Worm (Caenorhabditis elegans) whole organism, early embryonic: ENCODE measurements around the gene eef-1B.2.
A peak's percentile ranks its signal among the peaks of the same experiment; 100 is the strongest.
"Not testable (repeated sequence)": the region's sequence is repeated elsewhere in the genome, so short reads cannot be mapped to it uniquely, and the experiment has no call there.

Experiments used
- B0310.2 ChIP-seq: sonication (generic microtip); optimal IDR thresholded peaks from 2 replicates; lab custom pipeline; 2016; ENCODE audit warnings: mild to moderate bottlenecking, missing genetic modification characterization, missing compliant biosample characterization
- F13C5.2 ChIP-seq: sonication (generic microtip); optimal IDR thresholded peaks from 2 replicates; lab custom pipeline; 2017; ENCODE audit warnings: mild to moderate bottlenecking, missing genetic modification characterization, inconsistent platforms, missing compliant biosample characterization
- aly-1 ChIP-seq: sonication (generic microtip); optimal IDR thresholded peaks from 2 replicates; lab custom pipeline; 2016; ENCODE audit warnings: missing genetic modification characterization, missing compliant biosample characterization
- ama-1 ChIP-seq: fragments of 150-350 bp; optimal IDR thresholded peaks from 2 replicates; lab custom pipeline; 2014
- ceh-13 ChIP-seq: fragments of 200-800 bp; sonication (Bioruptor generic); optimal IDR thresholded peaks from 2 replicates; lab custom pipeline; 2018; ENCODE audit warnings: mild to moderate bottlenecking, missing genetic modification characterization, missing compliant biosample characterization
- ceh-36 ChIP-seq: sonication (generic microtip); optimal IDR thresholded peaks from 2 replicates; lab custom pipeline; 2016; ENCODE audit warnings: missing genetic modification characterization, inconsistent platforms, missing compliant biosample characterization
- ets-7 ChIP-seq: sonication (generic microtip); optimal IDR thresholded peaks from 2 replicates; lab custom pipeline; 2016; ENCODE audit warnings: missing genotype, missing genetic modification characterization, missing compliant biosample characterization
- flt-1 ChIP-seq: fragments of 200-800 bp; sonication (Bioruptor generic); IDR thresholded peaks from 2 replicates; pipeline ENCODE4 v1.3.6; 2022; ENCODE audit warnings: missing genetic modification characterization, missing compliant biosample characterization
- hmbx-1 ChIP-seq: sonication (generic microtip); optimal IDR thresholded peaks from 2 replicates; lab custom pipeline; 2016; ENCODE audit warnings: mild to moderate bottlenecking, missing genetic modification characterization, missing compliant biosample characterization
- hmg-4 ChIP-seq: fragments of 200-800 bp; sonication (Bioruptor generic); optimal IDR thresholded peaks from 2 replicates; lab custom pipeline; 2018; ENCODE audit warnings: mild to moderate bottlenecking, missing genetic modification characterization, missing compliant biosample characterization
- hnd-1 ChIP-seq: sonication (generic microtip); optimal IDR thresholded peaks from 2 replicates; lab custom pipeline; 2016; ENCODE audit warnings: missing genetic modification characterization, missing compliant biosample characterization
- pes-1 ChIP-seq: fragments of 200-800 bp; sonication (Bioruptor generic); IDR thresholded peaks from 2 replicates; pipeline ENCODE4 v1.3.6; 2022; ENCODE audit warnings: missing genetic modification reagents, missing genetic modification characterization, missing compliant biosample characterization
- scrt-1 ChIP-seq: fragments of 200-800 bp; sonication (Bioruptor generic); IDR thresholded peaks from 2 replicates; pipeline ENCODE4 v1.3.6; 2022; ENCODE audit warnings: missing genetic modification characterization, missing compliant biosample characterization
- sea-1 ChIP-seq: fragments of 200-800 bp; sonication (Bioruptor generic); conservative IDR thresholded peaks from 2 replicates; pipeline ENCODE4 v1.3.6; 2022; ENCODE audit warnings: missing genetic modification characterization, missing compliant biosample characterization
- tbx-11 ChIP-seq: fragments of 200-800 bp; sonication (Bioruptor generic); IDR thresholded peaks from 2 replicates; pipeline ENCODE4 v1.3.6; 2022; ENCODE audit warnings: missing genetic modification characterization, missing compliant biosample characterization
- tbx-37 ChIP-seq: fragments of 200-800 bp; sonication (Bioruptor generic); conservative IDR thresholded peaks from 2 replicates; pipeline ENCODE4 v1.3.6; 2022; ENCODE audit warnings: missing genetic modification reagents, missing genetic modification characterization, missing compliant biosample characterization
- tra-4 ChIP-seq: sonication (generic microtip); optimal IDR thresholded peaks from 2 replicates; lab custom pipeline; 2017; ENCODE audit warnings: missing genetic modification characterization, missing compliant biosample characterization

eef-1B.2 gene

ce11 chrIV:15036974-15037373, at the start of gene eef-1B.2:
TSS of gene eef-1B.2 (plus strand) at chrIV:15037331.
- no peak for TF ChIP-seq pes-1 (GFP tag; lab: Robert Waterston, UW)
- peak; percentile 31 for TF ChIP-seq ama-1 (lab: Kevin White, UChicago)

ce11 chrIV:15006494-15006893, 30.6 kb upstream of the eef-1B.2 start, which contains the start of gene Y41E3.6:
TSS of gene Y41E3.6 (plus strand) at chrIV:15006794.
- TF ChIP-seq aly-1 (tag; lab: Kevin White, UChicago); flt-1; ama-1 (lab: Kevin White, UChicago): not testable (repeated sequence)

DNA sequence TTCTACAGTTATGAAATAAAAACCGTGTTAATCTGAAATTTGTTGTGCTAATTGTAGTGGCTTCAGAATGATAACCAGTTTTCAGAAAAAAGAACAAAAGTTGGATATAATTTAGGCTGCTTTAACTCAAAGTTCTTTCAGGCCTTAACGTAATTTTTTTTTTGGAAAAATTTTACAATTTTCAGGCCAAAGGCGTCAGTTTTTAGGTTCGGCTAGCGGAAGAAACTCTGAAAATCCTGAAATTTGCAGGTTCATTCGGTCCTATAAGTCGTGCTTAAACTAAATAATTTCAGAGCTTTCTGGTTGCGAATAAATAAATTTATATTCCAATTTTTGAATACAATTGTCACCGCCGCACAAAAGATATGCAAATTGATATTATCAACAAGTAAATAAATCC, 28.9 kb upstream of the eef-1B.2 start:
- TF ChIP-seq hnd-1 (tag; lab: Kevin White, UChicago) (no peak), ceh-36 (tag; lab: Kevin White, UChicago) (no peak), aly-1 (tag; lab: Kevin White, UChicago) (no peak), flt-1 (no peak), F13C5.2 (tag; lab: Kevin White, UChicago) (no peak), B0310.2 (tag; lab: Kevin White, UChicago) (no peak), hmbx-1 (tag; lab: Kevin White, UChicago) (no peak), ceh-13 (GFP tag; lab: Kevin White, UChicago) (no peak), ama-1 (lab: Kevin White, UChicago) (no peak), tbx-37 (no peak), hmg-4 (GFP tag; lab: Kevin White, UChicago) (no peak), pes-1 (GFP tag; lab: Robert Waterston, UW) (no peak), tra-4 (tag; lab: Kevin White, UChicago) (no peak), ets-7 (no peak), scrt-1 (GFP tag; lab: Robert Waterston, UW) (no peak), sea-1 (no peak), tbx-11 (no peak)

DNA sequence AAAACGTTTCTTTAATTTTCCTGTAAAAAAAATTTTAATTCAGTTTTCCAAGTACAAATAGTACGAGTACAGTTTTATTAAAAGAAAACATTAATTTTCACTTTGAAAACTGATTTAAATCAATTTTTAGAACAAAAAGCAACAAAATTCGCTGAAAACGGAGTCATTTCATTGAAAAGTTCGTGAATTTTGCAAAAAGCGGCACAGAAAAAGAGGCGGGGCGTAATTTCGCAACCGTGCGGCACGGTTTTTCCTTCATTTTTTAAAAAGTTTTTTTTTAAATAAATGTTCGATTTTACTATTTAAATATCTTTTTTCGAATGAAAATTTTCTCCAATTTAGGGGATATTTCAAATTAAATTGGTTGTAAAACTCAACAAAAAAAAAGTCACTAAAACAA, 26.0 kb upstream of the eef-1B.2 start:
- no peak for TF ChIP-seq hmbx-1 (tag; lab: Kevin White, UChicago)
- TF ChIP-seq tbx-11: no peak
- no peak for TF ChIP-seq ama-1 (lab: Kevin White, UChicago)
- no peak for TF ChIP-seq tra-4 (tag; lab: Kevin White, UChicago)
- no peak for TF ChIP-seq aly-1 (tag; lab: Kevin White, UChicago)
- TF ChIP-seq pes-1 (GFP tag; lab: Robert Waterston, UW): no peak
- no peak for TF ChIP-seq hnd-1 (tag; lab: Kevin White, UChicago)

- TF ChIP-seq flt-1 (no peak), pes-1 (GFP tag; lab: Robert Waterston, UW) (0 out of 2 replicates have a peak, but pooled peaks have one; percentile 36)
These were observed 24.8 kb upstream of the eef-1B.2 start for ce11 chrIV:15012154-15012892.

ce11 chrIV:15013083-15013482, 24.0 kb upstream of the eef-1B.2 start, which contains the start of gene qars-1:
TSS of gene qars-1 (minus strand) at chrIV:15013183.
- TF ChIP-seq hmg-4 (GFP tag; lab: Kevin White, UChicago) (no peak), pes-1 (GFP tag; lab: Robert Waterston, UW) (no peak), hnd-1 (tag; lab: Kevin White, UChicago) (no peak), tra-4 (tag; lab: Kevin White, UChicago) (no peak), B0310.2 (tag; lab: Kevin White, UChicago) (no peak), F13C5.2 (tag; lab: Kevin White, UChicago) (no peak), hmbx-1 (tag; lab: Kevin White, UChicago) (no peak)

- TF ChIP-seq tbx-11 (no peak), ceh-13 (GFP tag; lab: Kevin White, UChicago) (no peak), ama-1 (lab: Kevin White, UChicago) (no peak), F13C5.2 (tag; lab: Kevin White, UChicago) (no peak), tbx-37 (no peak), aly-1 (tag; lab: Kevin White, UChicago) (no peak), hmg-4 (GFP tag; lab: Kevin White, UChicago) (no peak), ceh-36 (tag; lab: Kevin White, UChicago) (no peak), scrt-1 (GFP tag; lab: Robert Waterston, UW) (no peak), hnd-1 (tag; lab: Kevin White, UChicago) (no peak), flt-1 (no peak), ets-7 (no peak), sea-1 (no peak), B0310.2 (tag; lab: Kevin White, UChicago) (no peak)
These were observed 23.5 kb upstream of the eef-1B.2 start, which contains the start of gene Y41E3.7 for ce11 chrIV:15013517-15014085. TSS of gene Y41E3.7 (plus strand) at chrIV:15014035.

- no peak for TF ChIP-seq hmbx-1 (tag; lab: Kevin White, UChicago)
- TF ChIP-seq sea-1: no peak
- TF ChIP-seq tbx-37: no peak
- TF ChIP-seq ama-1 (lab: Kevin White, UChicago): no peak
- TF ChIP-seq hmg-4 (GFP tag; lab: Kevin White, UChicago): no peak
- no peak for TF ChIP-seq ets-7
- no peak for TF ChIP-seq ceh-13 (GFP tag; lab: Kevin White, UChicago)
- no peak for TF ChIP-seq hnd-1 (tag; lab: Kevin White, UChicago)
- TF ChIP-seq F13C5.2 (tag; lab: Kevin White, UChicago): no peak
- no peak for TF ChIP-seq ceh-36 (tag; lab: Kevin White, UChicago)
- TF ChIP-seq pes-1 (GFP tag; lab: Robert Waterston, UW): no peak
- no peak for TF ChIP-seq aly-1 (tag; lab: Kevin White, UChicago)
- TF ChIP-seq tbx-11: no peak
- no peak for TF ChIP-seq tra-4 (tag; lab: Kevin White, UChicago)
- TF ChIP-seq flt-1: no peak
- no peak for TF ChIP-seq B0310.2 (tag; lab: Kevin White, UChicago)
- no peak for TF ChIP-seq scrt-1 (GFP tag; lab: Robert Waterston, UW)
These were observed 20.1 kb upstream of the eef-1B.2 start for ce11 chrIV:15016984-15017383.
